Worm (Caenorhabditis elegans) whole organism, L2 larva: ENCODE results near the gene Y75B8A.25.

ENCODE experiments used
- R02D3.7 ChIP-seq: fragments of 150-350 bp; optimal IDR thresholded peaks from 2 replicates; lab custom pipeline; 2014; ENCODE audit warnings: missing biosample characterization, missing genetic modification characterization
- Y55F3AM.14 ChIP-seq: fragments of 200-800 bp; sonication (Bioruptor generic); optimal IDR thresholded peaks from 2 replicates; lab custom pipeline; 2018; ENCODE audit warnings: mild to moderate bottlenecking, missing genetic modification characterization, missing compliant biosample characterization
- ZK546.5 ChIP-seq: sonication (generic microtip); optimal IDR thresholded peaks from 2 replicates; lab custom pipeline; 2017; ENCODE audit warnings: missing biosample characterization, missing genetic modification characterization
- alr-1 ChIP-seq: fragments of 150-350 bp; optimal IDR thresholded peaks from 2 replicates; lab custom pipeline; 2014; ENCODE audit warnings: missing biosample characterization, missing genetic modification characterization
- aly-2 ChIP-seq: fragments of 150-350 bp; optimal IDR thresholded peaks from 2 replicates; lab custom pipeline; 2014; ENCODE audit warnings: missing biosample characterization, missing genetic modification characterization
- ceh-16 ChIP-seq: fragments of 150-350 bp; optimal IDR thresholded peaks from 2 replicates; lab custom pipeline; 2014; ENCODE audit warnings: missing biosample characterization, missing genetic modification characterization
- ceh-82 ChIP-seq: fragments of 150-350 bp; optimal IDR thresholded peaks from 2 replicates; lab custom pipeline; 2014; ENCODE audit warnings: missing biosample characterization, missing genetic modification characterization
- dmd-4 ChIP-seq: sonication (generic microtip); optimal IDR thresholded peaks from 2 replicates; lab custom pipeline; 2017; ENCODE audit warnings: missing biosample characterization, missing genetic modification characterization
- elt-1 ChIP-seq: fragments of 150-350 bp; optimal IDR thresholded peaks from 2 replicates; lab custom pipeline; 2014; ENCODE audit warnings: missing biosample characterization, missing genetic modification characterization
- elt-3 ChIP-seq: sonication (generic microtip); optimal IDR thresholded peaks from 2 replicates; lab custom pipeline; 2017; ENCODE audit warnings: missing biosample characterization, missing genetic modification characterization
- gmeb-1 ChIP-seq: fragments of 150-350 bp; optimal IDR thresholded peaks from 2 replicates; lab custom pipeline; 2014; ENCODE audit warnings: missing biosample characterization, missing genetic modification characterization
- mab-5 ChIP-seq: fragments of 150-350 bp; optimal IDR thresholded peaks from 2 replicates; lab custom pipeline; 2014; ENCODE audit warnings: missing biosample characterization, missing genetic modification characterization
- mbf-1 ChIP-seq: sonication (generic microtip); optimal IDR thresholded peaks from 2 replicates; lab custom pipeline; 2017; ENCODE audit warnings: missing biosample characterization, missing genetic modification characterization
- mdl-1 ChIP-seq, 2 experiments: fragments of 150-350 bp in 1 of 2; sonication (generic microtip) in 1 of 2; optimal IDR thresholded peaks; 2 replicates each; lab custom pipeline; 2017; ENCODE audit warnings: missing biosample characterization in 2 of 2, missing genetic modification characterization in 2 of 2
- nhr-10 ChIP-seq: sonication (generic microtip); optimal IDR thresholded peaks from 2 replicates; lab custom pipeline; 2017; ENCODE audit warnings: missing biosample characterization, missing genetic modification characterization
- nhr-11 ChIP-seq: fragments of 150-350 bp; optimal IDR thresholded peaks from 2 replicates; lab custom pipeline; 2014; ENCODE audit warnings: missing biosample characterization, missing genetic modification characterization
- nhr-12 ChIP-seq: fragments of 150-350 bp; optimal IDR thresholded peaks from 2 replicates; lab custom pipeline; 2014; ENCODE audit warnings: missing biosample characterization, missing genetic modification characterization
- nhr-129 ChIP-seq: fragments of 150-350 bp; optimal IDR thresholded peaks from 2 replicates; lab custom pipeline; 2014; ENCODE audit warnings: missing biosample characterization, missing genetic modification characterization
- nhr-21 ChIP-seq: fragments of 150-350 bp; optimal IDR thresholded peaks from 2 replicates; lab custom pipeline; 2014; ENCODE audit warnings: missing biosample characterization, missing genetic modification characterization
- nhr-23 ChIP-seq: fragments of 150-350 bp; optimal IDR thresholded peaks from 2 replicates; lab custom pipeline; 2014; ENCODE audit warnings: missing biosample characterization, missing genetic modification reagents, missing genetic modification characterization
- nhr-25 ChIP-seq: fragments of 150-350 bp; sonication (generic microtip); optimal IDR thresholded peaks from 3 replicates; lab custom pipeline; 2014; ENCODE audit warnings: missing biosample characterization, missing genetic modification characterization
- nhr-6 ChIP-seq: fragments of 150-350 bp; optimal IDR thresholded peaks from 2 replicates; lab custom pipeline; 2014; ENCODE audit warnings: missing biosample characterization, missing genetic modification characterization
- peb-1 ChIP-seq: fragments of 150-350 bp; optimal IDR thresholded peaks from 2 replicates; lab custom pipeline; 2014; ENCODE audit warnings: missing biosample characterization, missing genetic modification characterization
- sem-4 ChIP-seq: fragments of 150-350 bp; optimal IDR thresholded peaks from 2 replicates; lab custom pipeline; 2014; ENCODE audit warnings: missing biosample characterization, missing genetic modification reagents, missing genetic modification characterization
- sma-3 ChIP-seq: sonication (generic microtip); optimal IDR thresholded peaks from 2 replicates; lab custom pipeline; 2016; ENCODE audit warnings: missing genetic modification reagents, missing genetic modification characterization, missing compliant biosample characterization
- sma-9 ChIP-seq, 2 experiments: fragments of 150-350 bp in 1 of 2; sonication (generic microtip) in 1 of 2; optimal IDR thresholded peaks; 2 replicates each; lab custom pipeline; 2014 to 2016; ENCODE audit warnings: missing genetic modification characterization in 2 of 2, mild to moderate bottlenecking in 1 of 2, missing biosample characterization in 1 of 2, missing compliant biosample characterization in 1 of 2, missing genetic modification reagents in 1 of 2, moderate library complexity in 1 of 2
- snpc-4 ChIP-seq: fragments of 150-350 bp; optimal IDR thresholded peaks from 2 replicates; lab custom pipeline; 2014; ENCODE audit warnings: missing biosample characterization, missing genetic modification characterization
- unc-55 ChIP-seq: fragments of 150-350 bp; sonication (generic microtip); optimal IDR thresholded peaks from 3 replicates; lab custom pipeline; 2014; ENCODE audit warnings: missing biosample characterization, missing genetic modification reagents, missing genetic modification characterization
- zag-1 ChIP-seq: fragments of 150-350 bp; optimal IDR thresholded peaks from 2 replicates; lab custom pipeline; 2014; ENCODE audit warnings: missing biosample characterization, missing genetic modification characterization
- ztf-1 ChIP-seq: fragments of 200-800 bp; sonication (Bioruptor generic); conservative IDR thresholded peaks from 2 replicates; pipeline ENCODE4 v1.3.6; 2022; ENCODE audit warnings: missing genetic modification characterization, missing compliant biosample characterization
- ztf-11 ChIP-seq: sonication (generic microtip); optimal IDR thresholded peaks from 2 replicates; lab custom pipeline; 2017; ENCODE audit warnings: missing biosample characterization, missing genetic modification characterization

Gene Y75B8A.25

DNA sequence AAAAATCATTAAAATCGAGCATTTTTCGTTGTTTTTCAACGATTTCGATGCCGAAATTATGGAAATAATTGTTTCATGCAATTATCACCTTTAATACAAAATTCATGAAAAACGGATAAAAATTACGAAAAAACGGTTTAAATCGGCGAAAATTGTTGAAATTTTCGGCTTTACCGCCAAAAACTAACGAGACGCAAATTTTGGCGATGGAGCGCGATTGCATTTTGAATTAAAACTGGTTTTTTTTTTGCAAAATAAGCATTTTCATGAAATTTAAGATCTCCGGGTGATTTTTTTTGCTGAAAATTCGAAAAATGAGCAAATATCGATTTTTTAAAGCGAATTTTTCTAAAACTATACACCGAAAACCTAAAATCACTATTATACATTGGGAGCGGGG is 22.7 kb upstream of the Y75B8A.25 start:
- TF ChIP-seq elt-3 (tag; lab: Kevin White, UChicago) = no peak
- TF ChIP-seq zag-1 (tag; lab: Kevin White, UChicago) = no peak
- TF ChIP-seq nhr-21 (tag; lab: Kevin White, UChicago) = no peak
- TF ChIP-seq mab-5 (tag; lab: Kevin White, UChicago) = no peak
- no peak for TF ChIP-seq gmeb-1
- TF ChIP-seq mbf-1 = no peak
- no peak for TF ChIP-seq ceh-16 (tag; lab: Kevin White, UChicago)
- TF ChIP-seq, all 48 proteins: peak for 0

DNA sequence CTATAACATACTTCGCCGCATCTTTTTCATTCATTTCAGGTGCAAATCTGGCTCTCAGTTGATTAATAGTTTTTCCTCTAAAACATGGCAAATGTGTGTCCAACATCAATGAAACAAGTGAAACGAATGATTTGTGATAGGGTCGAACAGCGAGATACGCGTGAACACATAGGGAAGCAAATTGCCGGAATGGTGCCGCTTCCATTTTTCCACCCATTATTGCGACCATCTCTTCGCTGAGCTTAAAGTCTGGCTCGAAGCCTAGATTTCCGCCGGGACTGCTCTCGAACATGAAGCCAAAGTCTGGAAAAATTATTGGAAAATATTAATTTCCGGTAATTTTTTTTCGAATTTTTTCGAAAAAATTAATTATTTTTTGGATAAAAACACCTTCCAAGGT is 20.5 kb upstream of the Y75B8A.25 start:
- TF ChIP-seq sma-9 (GFP tag; optimal IDR thresholded peaks at IDR 0.05; lab: Kevin White, UChicago) = no peak
- TF ChIP-seq sma-9 (tag; optimal IDR thresholded peaks at IDR 0.05; lab: Kevin White, UChicago) = no peak
- no peak for TF ChIP-seq nhr-129 (tag; lab: Kevin White, UChicago)
- TF ChIP-seq, all 48 proteins: peak for 0

DNA sequence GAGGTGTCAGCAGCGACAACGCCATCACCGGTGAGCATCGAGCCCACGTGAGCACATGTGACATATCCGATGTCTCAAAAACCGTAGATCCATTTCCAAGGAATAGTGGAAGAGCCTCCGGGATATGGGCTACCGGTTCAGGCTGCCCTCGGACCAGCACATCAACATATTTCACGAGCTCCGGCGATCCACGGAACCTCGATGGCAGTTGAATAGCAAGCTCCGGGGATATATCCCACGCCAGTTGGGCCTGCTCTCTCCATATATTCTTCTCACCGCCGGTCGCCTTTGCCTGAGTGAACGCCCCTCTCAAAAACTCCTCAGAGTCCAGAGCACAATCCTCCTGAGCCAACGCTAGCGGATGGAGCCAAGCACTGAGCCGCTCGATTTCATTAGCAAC is 14.0 kb upstream of the Y75B8A.25 start:
- TF ChIP-seq Y55F3AM.14 (GFP tag; lab: Kevin White, UChicago) = no peak
- TF ChIP-seq nhr-11 (tag; lab: Kevin White, UChicago) = no peak
- no peak for TF ChIP-seq elt-1 (tag; lab: Kevin White, UChicago)
- no peak for TF ChIP-seq dmd-4
- no peak for TF ChIP-seq nhr-129 (tag; lab: Kevin White, UChicago)
- no peak for TF ChIP-seq sma-3
- no peak for TF ChIP-seq sem-4 (tag; lab: Kevin White, UChicago)
- TF ChIP-seq mdl-1 (tag; optimal IDR thresholded peaks at IDR 0.05; lab: Kevin White, UChicago) = no peak
- TF ChIP-seq ztf-1 (GFP tag; lab: Robert Waterston, UW) = no peak
- no peak for TF ChIP-seq alr-1
- TF ChIP-seq ztf-11 (tag; lab: Kevin White, UChicago) = no peak
- TF ChIP-seq nhr-23 (tag; lab: Kevin White, UChicago) = no peak
- TF ChIP-seq nhr-10 = no peak
- no peak for TF ChIP-seq nhr-12 (tag; lab: Kevin White, UChicago)
- TF ChIP-seq ceh-16 (tag; lab: Kevin White, UChicago) = no peak

DNA sequence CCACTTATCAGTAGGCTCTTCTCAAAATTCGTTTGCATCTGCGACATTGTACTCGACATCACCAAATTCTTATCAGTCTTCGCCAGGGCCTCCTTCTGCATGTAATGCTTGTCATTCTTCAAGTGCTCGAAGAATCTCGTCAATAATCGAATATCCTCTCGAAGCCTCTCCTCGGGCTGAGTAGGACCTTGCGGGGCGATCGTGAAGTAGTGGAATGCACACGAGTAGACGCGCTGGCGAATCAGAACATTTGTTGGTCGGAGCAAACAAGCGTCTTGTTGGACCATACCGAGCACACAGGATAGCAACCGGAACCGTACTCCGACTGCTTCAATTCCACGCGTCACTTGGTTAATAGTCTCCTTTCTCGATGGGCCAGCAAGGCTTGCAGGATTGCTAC is 13.4 kb upstream of the Y75B8A.25 start:
- TF ChIP-seq elt-1 (tag; lab: Kevin White, UChicago) (no peak), sma-9 (GFP tag; optimal IDR thresholded peaks at IDR 0.05; lab: Kevin White, UChicago) (no peak), sma-9 (tag; optimal IDR thresholded peaks at IDR 0.05; lab: Kevin White, UChicago) (no peak), nhr-129 (tag; lab: Kevin White, UChicago) (no peak), R02D3.7 (tag; lab: Kevin White, UChicago) (no peak)

DNA sequence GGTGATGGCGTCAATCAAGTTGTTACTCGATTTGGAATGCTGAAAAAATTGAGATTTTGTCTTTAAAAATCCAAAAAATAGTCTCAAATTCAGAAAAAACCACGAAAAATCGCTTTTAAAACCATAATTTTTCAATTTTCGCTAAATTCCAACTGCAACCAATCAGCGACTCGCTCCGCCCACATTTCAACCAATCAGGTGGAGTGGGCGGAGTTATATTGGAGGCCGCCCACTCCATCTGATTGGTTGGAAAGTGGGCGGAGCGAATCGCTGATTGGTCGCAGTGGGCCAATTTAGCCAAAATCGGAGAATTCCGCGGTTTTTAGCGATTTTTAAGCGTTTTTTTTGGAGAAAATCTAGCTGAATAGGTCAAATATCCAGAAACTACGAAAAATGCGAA is 4.0 kb upstream of the Y75B8A.25 start:
- TF ChIP-seq mdl-1 (tag; optimal IDR thresholded peaks at IDR 0.05; lab: Kevin White, UChicago) (no peak), mbf-1 (no peak), nhr-6 (tag; lab: Kevin White, UChicago) (no peak), ceh-82 (tag; lab: Kevin White, UChicago) (no peak), nhr-10 (no peak), nhr-21 (tag; lab: Kevin White, UChicago) (no peak), ZK546.5 (no peak), peb-1 (tag; lab: Kevin White, UChicago) (no peak), ztf-11 (tag; lab: Kevin White, UChicago) (no peak), sem-4 (tag; lab: Kevin White, UChicago) (no peak), snpc-4 (tag; lab: Kevin White, UChicago) (no peak)

DNA sequence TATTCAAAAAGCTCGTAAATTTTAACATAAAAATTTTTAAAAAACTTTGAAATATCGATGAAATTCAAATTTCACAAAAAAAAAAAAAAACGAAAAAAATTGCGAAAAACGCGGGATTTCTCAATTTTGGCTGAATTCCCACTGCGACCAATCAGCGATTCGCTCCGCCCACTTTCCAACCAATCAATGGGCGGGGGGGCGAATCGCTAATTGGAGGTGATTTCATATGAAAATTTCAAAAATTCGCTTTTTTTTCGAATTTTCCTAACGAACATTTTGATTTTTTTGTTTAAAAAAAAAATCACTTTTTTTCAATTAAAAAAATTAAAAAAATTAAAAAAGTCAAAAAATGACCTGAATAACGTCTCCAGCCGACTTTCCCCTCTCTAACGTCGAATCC is 3.4 kb upstream of the Y75B8A.25 start:
- TF ChIP-seq aly-2 (tag; lab: Kevin White, UChicago) (no peak), R02D3.7 (tag; lab: Kevin White, UChicago) (no peak), nhr-12 (tag; lab: Kevin White, UChicago) (no peak), mdl-1 (tag; optimal IDR thresholded peaks at IDR 0.05; lab: Kevin White, UChicago) (no peak), ceh-82 (tag; lab: Kevin White, UChicago) (no peak)

DNA sequence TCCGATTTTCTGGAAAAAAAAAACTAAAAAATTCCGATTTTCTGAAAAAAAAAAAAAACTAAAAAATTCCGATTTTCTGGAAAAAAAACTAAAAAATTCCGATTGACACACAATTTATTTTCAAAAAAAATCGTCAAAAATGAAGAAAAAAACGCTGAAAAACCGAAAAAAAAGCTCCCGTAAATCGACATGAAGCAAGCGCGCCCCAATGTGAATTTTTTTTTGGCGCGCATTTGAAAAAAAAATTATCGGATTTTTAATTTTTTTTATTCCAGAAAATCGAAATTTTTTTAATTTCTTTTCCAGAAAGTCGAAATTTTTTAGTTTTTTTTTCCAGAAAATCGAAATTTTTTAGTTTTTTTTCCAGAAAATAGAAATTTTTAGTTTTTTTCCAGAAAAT is 4.9 kb downstream of the Y75B8A.25 start:
- peak; percentile 57 for TF ChIP-seq R02D3.7 (tag; lab: Kevin White, UChicago)
- peak; percentile 91 for TF ChIP-seq gmeb-1
- TF ChIP-seq nhr-25 (tag; lab: Kevin White, UChicago) = no peak
- peak; percentile 63 for TF ChIP-seq unc-55 (GFP tag; lab: Kevin White, UChicago)
- TF ChIP-seq, all 48 proteins: peak for 3
